Fruit fly (Drosophila melanogaster) whole organism, embryonic: Measurements from ENCODE around the gene spn-B.

ENCODE experiments used
- Ada2b ChIP-seq: fragments of 200-800 bp; sonication (Bioruptor generic); IDR thresholded peaks from 2 replicates; pipeline ENCODE4 v1.3.6; 2022; ENCODE audit warnings: missing biosample characterization, missing genetic modification characterization
- B-H1 ChIP-seq: fragments of 200-800 bp; sonication (Bioruptor generic); IDR thresholded peaks from 3 replicates; pipeline ENCODE4 v1.3.6; 2022; ENCODE audit warnings: missing biosample characterization, missing genetic modification characterization
- CG10462 ChIP-seq: fragments of 200-800 bp; sonication (Bioruptor generic); optimal IDR thresholded peaks from 2 replicates; lab custom pipeline; 2016; ENCODE audit warnings: missing biosample characterization, missing genetic modification characterization
- CG10565 ChIP-seq: fragments of 200-800 bp; sonication (Bioruptor generic); optimal IDR thresholded peaks from 3 replicates; lab custom pipeline; 2016; ENCODE audit warnings: missing biosample characterization, mild to moderate bottlenecking, missing genetic modification characterization
- CG11093 ChIP-seq: fragments of 200-800 bp; sonication (Bioruptor generic); IDR thresholded peaks from 3 replicates; pipeline ENCODE4 v1.3.6; 2022; ENCODE audit warnings: missing biosample characterization, missing genetic modification characterization
- CG11696 ChIP-seq: fragments of 200-800 bp; sonication (Bioruptor generic); IDR thresholded peaks from 2 replicates; pipeline ENCODE4 v1.3.6; 2022; ENCODE audit warnings: missing biosample characterization, missing genetic modification characterization
- CG11723 ChIP-seq: fragments of 200-800 bp; sonication (Bioruptor generic); optimal IDR thresholded peaks from 2 replicates; lab custom pipeline; 2017; ENCODE audit warnings: missing biosample characterization, mild to moderate bottlenecking, missing genetic modification characterization
- CG13775 ChIP-seq: fragments of 200-800 bp; sonication (Bioruptor generic); optimal IDR thresholded peaks from 3 replicates; lab custom pipeline; 2017; ENCODE audit warnings: missing biosample characterization, mild to moderate bottlenecking, missing genetic modification characterization
- CG14014 ChIP-seq: fragments of 200-800 bp; sonication (Bioruptor generic); IDR thresholded peaks from 2 replicates; pipeline ENCODE4 v1.3.6; 2022; ENCODE audit warnings: missing biosample characterization, missing genetic modification characterization
- CG14667 ChIP-seq: fragments of 200-800 bp; sonication (Bioruptor generic); IDR thresholded peaks from 2 replicates; pipeline ENCODE4 v1.3.6; 2022; ENCODE audit warnings: missing biosample characterization, missing genetic modification characterization
- CG14710 ChIP-seq: fragments of 200-800 bp; sonication (Bioruptor generic); optimal IDR thresholded peaks from 3 replicates; lab custom pipeline; 2019; ENCODE audit warnings: missing biosample characterization, mild to moderate bottlenecking, missing genetic modification characterization, moderate library complexity
- CG15696 ChIP-seq: fragments of 200-800 bp; sonication (Bioruptor generic); optimal IDR thresholded peaks from 2 replicates; lab custom pipeline; 2019; ENCODE audit warnings: missing biosample characterization, mild to moderate bottlenecking, missing genetic modification characterization, moderate library complexity
- CG16779 ChIP-seq: fragments of 200-800 bp; sonication (Bioruptor generic); IDR thresholded peaks from 2 replicates; pipeline ENCODE4 v1.3.6; 2022; ENCODE audit warnings: missing biosample characterization, missing genetic modification characterization
- CG16815 ChIP-seq: fragments of 200-800 bp; sonication (Bioruptor generic); optimal IDR thresholded peaks from 3 replicates; lab custom pipeline; 2017; ENCODE audit warnings: missing biosample characterization, mild to moderate bottlenecking, missing genetic modification characterization
- CG17829 ChIP-seq: fragments of 200-800 bp; optimal IDR thresholded peaks from 2 replicates; lab custom pipeline; 2019; ENCODE audit warnings: missing biosample characterization, mild to moderate bottlenecking, missing genetic modification characterization, moderate library complexity
- CG2116 ChIP-seq: fragments of 200-800 bp; sonication (Bioruptor generic); optimal IDR thresholded peaks from 3 replicates; lab custom pipeline; 2018; ENCODE audit warnings: missing biosample characterization, mild to moderate bottlenecking, missing genetic modification characterization
- CG30403 ChIP-seq: fragments of 200-800 bp; sonication (Bioruptor generic); optimal IDR thresholded peaks from 3 replicates; lab custom pipeline; 2016; ENCODE audit warnings: missing biosample characterization, missing genetic modification characterization
- CG3163 ChIP-seq: fragments of 200-800 bp; sonication (Bioruptor generic); optimal IDR thresholded peaks from 3 replicates; lab custom pipeline; 2016; ENCODE audit warnings: missing biosample characterization, missing genetic modification characterization
- CG33213 ChIP-seq: fragments of 200-800 bp; sonication (Bioruptor generic); optimal IDR thresholded peaks from 3 replicates; lab custom pipeline; 2016; ENCODE audit warnings: missing biosample characterization, missing genetic modification characterization
- CG3407 ChIP-seq: fragments of 200-800 bp; sonication (Bioruptor generic); optimal IDR thresholded peaks from 2 replicates; lab custom pipeline; 2018; ENCODE audit warnings: missing biosample characterization, mild to moderate bottlenecking, missing genetic modification characterization
- CG3726 ChIP-seq: fragments of 200-800 bp; sonication (Bioruptor generic); IDR thresholded peaks from 3 replicates; pipeline ENCODE4, ENCODE4 v1.3.6; 2022; ENCODE audit warnings: missing biosample characterization, missing genetic modification characterization
- CG7556 ChIP-seq: fragments of 200-800 bp; sonication (Bioruptor generic); optimal IDR thresholded peaks from 2 replicates; lab custom pipeline; 2017; ENCODE audit warnings: missing biosample characterization, mild to moderate bottlenecking, missing genetic modification characterization
- CG8388 ChIP-seq: fragments of 200-800 bp; sonication (Bioruptor generic); optimal IDR thresholded peaks from 2 replicates; lab custom pipeline; 2019; ENCODE audit warnings: missing biosample characterization, mild to moderate bottlenecking, missing genetic modification characterization, moderate library complexity
- CG8478 ChIP-seq: fragments of >200 bp; optimal IDR thresholded peaks from 2 replicates; lab custom pipeline; 2018
- CG9609 ChIP-seq: fragments of 200-800 bp; sonication (Bioruptor generic); optimal IDR thresholded peaks from 3 replicates; lab custom pipeline; 2016; ENCODE audit warnings: missing biosample characterization, missing genetic modification characterization
- CHES-1-like ChIP-seq: fragments of 200-800 bp; sonication (Bioruptor generic); optimal IDR thresholded peaks from 2 replicates; lab custom pipeline; 2016; ENCODE audit warnings: missing biosample characterization, missing genetic modification characterization
- Camta ChIP-seq: fragments of 200-800 bp; sonication (Bioruptor generic); optimal IDR thresholded peaks from 2 replicates; lab custom pipeline; 2016; ENCODE audit warnings: missing biosample characterization, missing genetic modification characterization
- Chrac-16 ChIP-seq: fragments of 200-800 bp; sonication (Bioruptor generic); optimal IDR thresholded peaks from 3 replicates; lab custom pipeline; 2016; ENCODE audit warnings: missing biosample characterization, missing genetic modification characterization
- ERR ChIP-seq: fragments of 200-800 bp; sonication (Bioruptor generic); optimal IDR thresholded peaks from 2 replicates; lab custom pipeline; 2016; ENCODE audit warnings: missing biosample characterization, missing genetic modification characterization
- Hand ChIP-seq: fragments of 200-800 bp; sonication (Bioruptor generic); optimal IDR thresholded peaks from 2 replicates; lab custom pipeline; 2017; ENCODE audit warnings: mild to moderate bottlenecking, missing biosample characterization, missing genetic modification reagents, missing genetic modification characterization
- HmgD ChIP-seq: fragments of 200-800 bp; sonication (Bioruptor generic); optimal IDR thresholded peaks from 3 replicates; lab custom pipeline; 2016; ENCODE audit warnings: missing biosample characterization, missing genetic modification characterization
- Hr39 ChIP-seq: fragments of >200 bp; optimal IDR thresholded peaks from 2 replicates; lab custom pipeline; 2017
- MESR4 ChIP-seq: fragments of 200-800 bp; sonication (Bioruptor generic); optimal IDR thresholded peaks from 2 replicates; lab custom pipeline; 2018; ENCODE audit warnings: missing biosample characterization, mild to moderate bottlenecking, missing genetic modification characterization, moderate library complexity
- Max ChIP-seq: fragments of 200-800 bp; sonication (Bioruptor generic); optimal IDR thresholded peaks from 2 replicates; lab custom pipeline; 2016; ENCODE audit warnings: missing biosample characterization, mild to moderate bottlenecking, missing genetic modification characterization
- Ptx1 ChIP-seq: fragments of 200-800 bp; sonication (Bioruptor generic); IDR thresholded peaks from 2 replicates; pipeline ENCODE4 v1.3.6; 2022; ENCODE audit warnings: missing biosample characterization, missing genetic modification characterization
- Sin3A ChIP-seq: fragments of >200 bp; optimal IDR thresholded peaks from 2 replicates; lab custom pipeline; 2018
- Sox100B ChIP-seq: fragments of 200-800 bp; sonication (Bioruptor generic); optimal IDR thresholded peaks from 3 replicates; lab custom pipeline; 2018; ENCODE audit warnings: missing biosample characterization, mild to moderate bottlenecking, missing genetic modification characterization
- Spps ChIP-seq: fragments of 200-800 bp; sonication (Bioruptor generic); optimal IDR thresholded peaks from 2 replicates; lab custom pipeline; 2018; ENCODE audit warnings: missing biosample characterization, mild to moderate bottlenecking, missing genetic modification characterization
- Ssrp ChIP-seq: fragments of 200-800 bp; sonication (Bioruptor generic); optimal IDR thresholded peaks from 2 replicates; lab custom pipeline; 2018; ENCODE audit warnings: missing biosample characterization, mild to moderate bottlenecking, missing genetic modification characterization, moderate library complexity
- Usf ChIP-seq: fragments of 200-800 bp; sonication (Bioruptor generic); optimal IDR thresholded peaks from 2 replicates; lab custom pipeline; 2017; ENCODE audit warnings: missing genotype, missing biosample characterization, missing genetic modification characterization
- ab ChIP-seq: fragments of 200-800 bp; sonication (Bioruptor generic); optimal IDR thresholded peaks from 2 replicates; lab custom pipeline; 2016; ENCODE audit warnings: missing biosample characterization, missing genetic modification characterization
- ac ChIP-seq: fragments of 200-800 bp; sonication (Bioruptor generic); optimal IDR thresholded peaks from 3 replicates; lab custom pipeline; 2017; ENCODE audit warnings: missing biosample characterization, mild to moderate bottlenecking, missing genetic modification characterization
- ems ChIP-seq: fragments of 200-800 bp; sonication (Bioruptor generic); optimal IDR thresholded peaks from 3 replicates; lab custom pipeline; 2016; ENCODE audit warnings: missing biosample characterization, missing genetic modification characterization
- exex ChIP-seq: fragments of 200-800 bp; sonication (Bioruptor generic); optimal IDR thresholded peaks from 4 replicates; lab custom pipeline; 2018; ENCODE audit warnings: missing biosample characterization, mild to moderate bottlenecking, missing genetic modification characterization, moderate library complexity
- gsb ChIP-seq: fragments of 200-800 bp; sonication (Bioruptor generic); IDR thresholded peaks from 2 replicates; pipeline ENCODE4 v1.3.6; 2022; ENCODE audit warnings: missing biosample characterization, missing genetic modification characterization
- hbn ChIP-seq: fragments of 200-800 bp; sonication (Bioruptor generic); IDR thresholded peaks from 2 replicates; pipeline ENCODE4 v1.3.6; 2022; ENCODE audit warnings: missing biosample characterization, missing genetic modification characterization; ENCODE audit not compliant: partially characterized antibody
- kay ChIP-seq: fragments of 200-800 bp; sonication (Bioruptor generic); optimal IDR thresholded peaks from 2 replicates; lab custom pipeline; 2016; ENCODE audit warnings: missing biosample characterization, missing genetic modification characterization
- ken ChIP-seq: fragments of 200-800 bp; sonication (Bioruptor generic); IDR thresholded peaks from 3 replicates; pipeline ENCODE4 v1.3.6; 2022; ENCODE audit warnings: missing biosample characterization, missing genetic modification characterization
- lmd ChIP-seq: fragments of 200-800 bp; sonication (Bioruptor generic); IDR thresholded peaks from 2 replicates; pipeline ENCODE4 v1.3.6; 2022; ENCODE audit warnings: missing biosample characterization, missing genetic modification characterization
- scrt ChIP-seq: fragments of 200-800 bp; sonication (Bioruptor generic); optimal IDR thresholded peaks from 2 replicates; lab custom pipeline; 2018; ENCODE audit warnings: missing biosample characterization, mild to moderate bottlenecking, missing genetic modification characterization, moderate library complexity
- so ChIP-seq: fragments of 200-800 bp; sonication (Bioruptor generic); IDR thresholded peaks from 3 replicates; pipeline ENCODE4 v1.3.6; 2022; ENCODE audit warnings: missing biosample characterization, missing genetic modification characterization
- tll ChIP-seq, 2 experiments: fragments of 200-800 bp in 1 of 2; fragments of >200 bp in 1 of 2; sonication (Bioruptor generic) in 1 of 2; optimal IDR thresholded peaks; 2 replicates each; lab custom pipeline; 2017 to 2019; ENCODE audit warnings: missing biosample characterization in 2 of 2, missing genetic modification characterization in 2 of 2, mild to moderate bottlenecking in 1 of 2, moderate library complexity in 1 of 2
- vfl ChIP-seq: fragments of 200-800 bp; sonication (Bioruptor generic); optimal IDR thresholded peaks from 2 replicates; lab custom pipeline; 2016; ENCODE audit warnings: missing biosample characterization, missing genetic modification characterization
- zf30C ChIP-seq: fragments of 200-800 bp; sonication (Bioruptor generic); optimal IDR thresholded peaks from 3 replicates; lab custom pipeline; 2018; ENCODE audit warnings: missing biosample characterization, mild to moderate bottlenecking, missing genetic modification characterization

spn-B gene

dm6 chr3R:14311027-14311426, 16.8 kb upstream of the spn-B start (continued):
- TF ChIP-seq Usf (GFP tag; lab: Kevin White, UChicago), result no peak
- no peak for TF ChIP-seq CG14667
- no peak for TF ChIP-seq CG3407 (GFP tag; lab: Kevin White, UChicago)
- no peak for TF ChIP-seq CG7556 (GFP tag; lab: Kevin White, UChicago)
- peak; percentile 37; the same call in 1 of the 3 replicates for TF ChIP-seq B-H1 (GFP tag; lab: Robert Waterston, UW)
- TF ChIP-seq exex (tag; lab: Kevin White, UChicago), result no peak
- TF ChIP-seq Ptx1 (GFP tag; lab: Robert Waterston, UW), result peak; percentile 16; the same call in 1 of the 2 replicates
- no peak for TF ChIP-seq CG3163 (GFP tag; lab: Kevin White, UChicago)
- TF ChIP-seq CG16779, result no peak
- TF ChIP-seq vfl (GFP tag; lab: Kevin White, UChicago), result no peak
- peak; percentile 25 for TF ChIP-seq CG17829 (tag; lab: Kevin White, UChicago)
- no peak for TF ChIP-seq CG3726 (GFP tag; lab: Robert Waterston, UW)
- TF ChIP-seq ERR (GFP tag; lab: Kevin White, UChicago), result no peak
- TF ChIP-seq Chrac-16 (GFP tag; lab: Kevin White, UChicago), result no peak
- TF ChIP-seq zf30C (GFP tag; lab: Kevin White, UChicago), result no peak
- no peak for TF ChIP-seq MESR4 (GFP tag; lab: Kevin White, UChicago)
- no peak for TF ChIP-seq Hand (GFP tag; lab: Kevin White, UChicago)
- TF ChIP-seq CG8388 (GFP tag; lab: Kevin White, UChicago), result no peak
- TF ChIP-seq CG2116, result no peak
- TF ChIP-seq ken (GFP tag; lab: Robert Waterston, UW), result no peak
- no peak for TF ChIP-seq scrt (GFP tag; lab: Kevin White, UChicago)
- no peak for TF ChIP-seq so (GFP tag; lab: Robert Waterston, UW)
- TF ChIP-seq Sin3A (lab: Kevin White, UChicago), result no peak
- TF ChIP-seq Sox100B (GFP tag; lab: Kevin White, UChicago), result no peak
- no peak for TF ChIP-seq Spps (tag; lab: Kevin White, UChicago)
- TF ChIP-seq CG15696 (tag; lab: Kevin White, UChicago), result no peak
- peak; percentile 7 for TF ChIP-seq ems (GFP tag; lab: Kevin White, UChicago)
- no peak for TF ChIP-seq CG14014 (GFP tag; lab: Robert Waterston, UW)
- no peak for TF ChIP-seq ab (GFP tag; lab: Kevin White, UChicago)
- TF ChIP-seq Max (GFP tag; lab: Kevin White, UChicago), result no peak
- TF ChIP-seq CG10565 (GFP tag; lab: Kevin White, UChicago), result no peak
- no peak for TF ChIP-seq hbn
- TF ChIP-seq CG10462 (GFP tag; lab: Kevin White, UChicago), result no peak
- TF ChIP-seq CG13775 (GFP tag; lab: Kevin White, UChicago), result no peak
- no peak for TF ChIP-seq tll (GFP tag; optimal IDR thresholded peaks at IDR 0.05; lab: Kevin White, UChicago)
- no peak for TF ChIP-seq CG8478 (lab: Kevin White, UChicago)
- TF ChIP-seq ac (GFP tag; lab: Kevin White, UChicago), result no peak
- TF ChIP-seq gsb (GFP tag; lab: Robert Waterston, UW), result no peak
- TF ChIP-seq CG16815 (GFP tag; lab: Kevin White, UChicago), result no peak
- TF ChIP-seq CG11093 (GFP tag; lab: Robert Waterston, UW), result no peak
- TF ChIP-seq Ada2b, result no peak
- TF ChIP-seq CG11696 (GFP tag; lab: Robert Waterston, UW), result no peak
- TF ChIP-seq CG30403 (GFP tag; lab: Kevin White, UChicago), result peak; percentile 31
- TF ChIP-seq HmgD, result no peak
- no peak for TF ChIP-seq CG11723 (GFP tag; lab: Kevin White, UChicago)
- no peak for TF ChIP-seq kay (GFP tag; lab: Kevin White, UChicago)
- peak; percentile 24 for TF ChIP-seq Camta
- TF ChIP-seq CHES-1-like (GFP tag; lab: Kevin White, UChicago), result no peak
- TF ChIP-seq lmd (GFP tag; lab: Robert Waterston, UW), result peak; percentile 55; the same call in 1 of the 2 replicates
- TF ChIP-seq CG9609 (GFP tag; lab: Kevin White, UChicago), result no peak
- no peak for TF ChIP-seq CG33213
- TF ChIP-seq Ssrp (tag; lab: Kevin White, UChicago), result no peak
- no peak for TF ChIP-seq Hr39 (lab: Kevin White, UChicago)
- TF ChIP-seq CG14710 (tag; lab: Kevin White, UChicago), result no peak
